Fruit fly (Drosophila melanogaster) whole organism, embryonic: ENCODE results near the gene CG17780.
A peak's percentile ranks its signal among the peaks of the same experiment; 100 is the strongest.

Experiments
- CG12391 ChIP-seq: fragments of 200-800 bp; sonication (Bioruptor generic); optimal IDR thresholded peaks from 3 replicates; lab custom pipeline; 2018; ENCODE audit warnings: missing biosample characterization, mild to moderate bottlenecking, missing genetic modification characterization, moderate library complexity
- CG13287 ChIP-seq: fragments of 200-800 bp; sonication (Bioruptor generic); IDR thresholded peaks from 2 replicates; pipeline ENCODE4 v1.3.6; 2022; ENCODE audit warnings: missing biosample characterization, missing genetic modification characterization; ENCODE audit not compliant: partially characterized antibody
- CG13296 ChIP-seq: fragments of 200-800 bp; sonication (Bioruptor generic); optimal IDR thresholded peaks from 3 replicates; lab custom pipeline; 2018; ENCODE audit warnings: missing biosample characterization, mild to moderate bottlenecking, missing genetic modification characterization
- CG15514 ChIP-seq: fragments of 200-800 bp; sonication (Bioruptor generic); optimal IDR thresholded peaks from 3 replicates; lab custom pipeline; 2017; ENCODE audit warnings: missing biosample characterization, missing genetic modification characterization, mild to moderate bottlenecking, moderate library complexity, missing genetic modification reagents
- CG16815 ChIP-seq: fragments of 200-800 bp; sonication (Bioruptor generic); optimal IDR thresholded peaks from 3 replicates; lab custom pipeline; 2017; ENCODE audit warnings: missing biosample characterization, mild to moderate bottlenecking, missing genetic modification characterization
- CG17802 ChIP-seq: fragments of 200-800 bp; sonication (Bioruptor generic); optimal IDR thresholded peaks from 2 replicates; lab custom pipeline; 2018; ENCODE audit warnings: missing biosample characterization, mild to moderate bottlenecking, missing genetic modification characterization, moderate library complexity
- CG18599 ChIP-seq: fragments of 200-800 bp; sonication (Bioruptor generic); optimal IDR thresholded peaks from 3 replicates; lab custom pipeline; 2017; ENCODE audit warnings: missing biosample characterization, missing genetic modification characterization, mild to moderate bottlenecking, moderate library complexity, missing genetic modification reagents
- CG33213 ChIP-seq: fragments of 200-800 bp; sonication (Bioruptor generic); optimal IDR thresholded peaks from 3 replicates; lab custom pipeline; 2016; ENCODE audit warnings: missing biosample characterization, missing genetic modification characterization
- CG3847 ChIP-seq: fragments of 200-800 bp; sonication (Bioruptor generic); IDR thresholded peaks from 2 replicates; pipeline ENCODE4 v1.3.6; 2022; ENCODE audit warnings: missing biosample characterization, missing genetic modification characterization
- CG3995 ChIP-seq: fragments of 200-800 bp; sonication (Bioruptor generic); optimal IDR thresholded peaks from 3 replicates; lab custom pipeline; 2016; ENCODE audit warnings: missing biosample characterization, missing genetic modification characterization
- CG4360 ChIP-seq: fragments of 200-800 bp; sonication (Bioruptor generic); IDR thresholded peaks from 2 replicates; pipeline ENCODE4 v1.3.6; 2022; ENCODE audit warnings: missing biosample characterization, missing genetic modification characterization
- CG4617 ChIP-seq: fragments of 200-800 bp; sonication (Bioruptor generic); optimal IDR thresholded peaks from 3 replicates; lab custom pipeline; 2016; ENCODE audit warnings: missing biosample characterization, missing genetic modification characterization, borderline replicate concordance
- CG7745 ChIP-seq: fragments of 200-800 bp; sonication (Bioruptor generic); optimal IDR thresholded peaks from 2 replicates; lab custom pipeline; 2018; ENCODE audit warnings: missing biosample characterization, mild to moderate bottlenecking, missing genetic modification characterization, moderate library complexity
- CG7928 ChIP-seq: fragments of 200-800 bp; sonication (Bioruptor generic); optimal IDR thresholded peaks from 2 replicates; lab custom pipeline; 2017; ENCODE audit warnings: missing biosample characterization, mild to moderate bottlenecking, missing genetic modification characterization
- CG7987 ChIP-seq: fragments of 200-800 bp; sonication (Bioruptor generic); optimal IDR thresholded peaks from 2 replicates; lab custom pipeline; 2018; ENCODE audit warnings: missing biosample characterization, mild to moderate bottlenecking, missing genetic modification characterization, moderate library complexity
- CG8944 ChIP-seq: fragments of 200-800 bp; sonication (Bioruptor generic); optimal IDR thresholded peaks from 3 replicates; lab custom pipeline; 2016; ENCODE audit warnings: missing biosample characterization, missing genetic modification characterization
- CG9609 ChIP-seq: fragments of 200-800 bp; sonication (Bioruptor generic); optimal IDR thresholded peaks from 3 replicates; lab custom pipeline; 2016; ENCODE audit warnings: missing biosample characterization, missing genetic modification characterization
- CHES-1-like ChIP-seq: fragments of 200-800 bp; sonication (Bioruptor generic); optimal IDR thresholded peaks from 2 replicates; lab custom pipeline; 2016; ENCODE audit warnings: missing biosample characterization, missing genetic modification characterization
- CoRest ChIP-seq: fragments of 200-800 bp; sonication (Bioruptor generic); optimal IDR thresholded peaks from 3 replicates; lab custom pipeline; 2018; ENCODE audit warnings: missing biosample characterization, mild to moderate bottlenecking, missing genetic modification characterization, moderate library complexity
- Dbx ChIP-seq: fragments of 200-800 bp; sonication (Bioruptor generic); IDR thresholded peaks from 3 replicates; pipeline ENCODE4 v1.3.6; 2022; ENCODE audit warnings: missing biosample characterization, missing genetic modification characterization
- Dp ChIP-seq: fragments of 200-800 bp; sonication (Bioruptor generic); optimal IDR thresholded peaks from 2 replicates; lab custom pipeline; 2018; ENCODE audit warnings: missing biosample characterization, mild to moderate bottlenecking, missing genetic modification characterization, moderate library complexity
- Dref ChIP-seq: fragments of 200-800 bp; sonication (Bioruptor generic); IDR thresholded peaks from 2 replicates; pipeline ENCODE4 v1.3.6; 2022; ENCODE audit warnings: missing biosample characterization, missing genetic modification characterization
- Ets97D ChIP-seq: fragments of 200-800 bp; sonication (Bioruptor generic); optimal IDR thresholded peaks from 3 replicates; lab custom pipeline; 2016; ENCODE audit warnings: missing biosample characterization, missing genetic modification characterization
- HmgD ChIP-seq: fragments of 200-800 bp; sonication (Bioruptor generic); optimal IDR thresholded peaks from 3 replicates; lab custom pipeline; 2016; ENCODE audit warnings: missing biosample characterization, missing genetic modification characterization
- HmgZ ChIP-seq: fragments of 200-800 bp; sonication (Bioruptor generic); optimal IDR thresholded peaks from 2 replicates; lab custom pipeline; 2018; ENCODE audit warnings: missing biosample characterization, mild to moderate bottlenecking, missing genetic modification characterization
- Lim3 ChIP-seq: fragments of 200-800 bp; sonication (Bioruptor generic); IDR thresholded peaks from 2 replicates; pipeline ENCODE4 v1.3.6; 2022; ENCODE audit warnings: missing biosample characterization, missing genetic modification characterization
- MBD-R2 ChIP-seq: fragments of 200-800 bp; sonication (Bioruptor generic); IDR thresholded peaks from 2 replicates; pipeline ENCODE4 v1.3.6; 2022; ENCODE audit warnings: missing biosample characterization, missing genetic modification characterization
- Mad ChIP-seq: fragments of 200-800 bp; sonication (Bioruptor generic); optimal IDR thresholded peaks from 2 replicates; lab custom pipeline; 2016; ENCODE audit warnings: missing biosample characterization, missing genetic modification characterization
- Mrtf ChIP-seq: fragments of 200-800 bp; sonication (Bioruptor generic); IDR thresholded peaks from 3 replicates; pipeline ENCODE4 v1.3.6; 2022; ENCODE audit warnings: missing biosample characterization, missing genetic modification characterization
- NK7.1 ChIP-seq: fragments of 200-800 bp; sonication (Bioruptor generic); optimal IDR thresholded peaks from 3 replicates; lab custom pipeline; 2016; ENCODE audit warnings: missing biosample characterization, missing genetic modification characterization
- Oli ChIP-seq: fragments of 200-800 bp; sonication (Bioruptor generic); optimal IDR thresholded peaks from 2 replicates; lab custom pipeline; 2018; ENCODE audit warnings: missing biosample characterization, mild to moderate bottlenecking, missing genetic modification characterization, moderate library complexity
- Optix ChIP-seq: fragments of 200-800 bp; sonication (Bioruptor generic); IDR thresholded peaks from 3 replicates; pipeline ENCODE4 v1.3.6; 2022; ENCODE audit warnings: missing biosample characterization, missing genetic modification characterization
- Sin3A ChIP-seq: fragments of >200 bp; optimal IDR thresholded peaks from 2 replicates; lab custom pipeline; 2018
- Sry-β ChIP-seq: fragments of 200-800 bp; sonication (Bioruptor generic); optimal IDR thresholded peaks from 2 replicates; lab custom pipeline; 2018; ENCODE audit warnings: missing biosample characterization, mild to moderate bottlenecking, missing genetic modification characterization, moderate library complexity
- bab2 ChIP-seq: fragments of 200-800 bp; sonication (Bioruptor generic); optimal IDR thresholded peaks from 2 replicates; lab custom pipeline; 2016; ENCODE audit warnings: missing biosample characterization, missing genetic modification characterization
- bbx ChIP-seq: fragments of 200-800 bp; sonication (Bioruptor generic); IDR thresholded peaks from 2 replicates; pipeline ENCODE4 v1.3.6; 2022; ENCODE audit warnings: missing biosample characterization, missing genetic modification characterization; ENCODE audit not compliant: partially characterized antibody
- dati ChIP-seq: fragments of 200-800 bp; sonication (Bioruptor generic); IDR thresholded peaks from 2 replicates; pipeline ENCODE4 v1.3.6; 2022; ENCODE audit warnings: missing biosample characterization, missing genetic modification characterization
- dimm ChIP-seq: fragments of 200-800 bp; sonication (Bioruptor generic); IDR thresholded peaks from 2 replicates; pipeline ENCODE4 v1.3.6; 2022; ENCODE audit warnings: missing biosample characterization, missing genetic modification characterization
- en ChIP-seq: fragments of 200-800 bp; sonication (Bioruptor generic); optimal IDR thresholded peaks from 2 replicates; lab custom pipeline; 2016; ENCODE audit warnings: missing biosample characterization, missing genetic modification characterization
- ewg ChIP-seq: fragments of 200-800 bp; sonication (Bioruptor generic); optimal IDR thresholded peaks from 3 replicates; lab custom pipeline; 2017; ENCODE audit warnings: mild to moderate bottlenecking, missing biosample characterization, missing genetic modification reagents, missing genetic modification characterization
- exex ChIP-seq: fragments of 200-800 bp; sonication (Bioruptor generic); optimal IDR thresholded peaks from 4 replicates; lab custom pipeline; 2018; ENCODE audit warnings: missing biosample characterization, mild to moderate bottlenecking, missing genetic modification characterization, moderate library complexity
- ftz-f1 ChIP-seq: fragments of 200-800 bp; sonication (Bioruptor generic); optimal IDR thresholded peaks from 2 replicates; lab custom pipeline; 2016; ENCODE audit warnings: missing biosample characterization, missing genetic modification characterization
- insv ChIP-seq, 2 experiments: fragments of 200-800 bp; sonication (Bioruptor generic); optimal IDR thresholded peaks; 3 replicates each; lab custom pipeline; 2016 to 2018; ENCODE audit warnings: missing biosample characterization in 2 of 2, missing genetic modification characterization in 2 of 2
- phol ChIP-seq: fragments of 200-800 bp; sonication (Bioruptor generic); optimal IDR thresholded peaks from 3 replicates; lab custom pipeline; 2018; ENCODE audit warnings: missing biosample characterization, mild to moderate bottlenecking, missing genetic modification characterization, moderate library complexity
- schlank ChIP-seq: fragments of 200-800 bp; sonication (Bioruptor generic); optimal IDR thresholded peaks from 2 replicates; lab custom pipeline; 2018; ENCODE audit warnings: missing biosample characterization, mild to moderate bottlenecking, missing genetic modification characterization
- sens ChIP-seq: fragments of 200-800 bp; sonication (Bioruptor generic); peaks from one replicate; lab custom pipeline; 2016; ENCODE audit warnings: missing biosample characterization, missing genetic modification characterization
- seq ChIP-seq: fragments of 200-800 bp; sonication (Bioruptor generic); IDR thresholded peaks from 2 replicates; pipeline ENCODE4 v1.3.6; 2022; ENCODE audit warnings: missing biosample characterization, missing genetic modification characterization
- tin ChIP-seq: fragments of 200-800 bp; sonication (Bioruptor generic); optimal IDR thresholded peaks from 3 replicates; lab custom pipeline; 2016; ENCODE audit warnings: missing biosample characterization, missing genetic modification characterization
- twi ChIP-seq: fragments of 200-800 bp; optimal IDR thresholded peaks from 2 replicates; lab custom pipeline; 2019; ENCODE audit warnings: missing biosample characterization, mild to moderate bottlenecking, missing genetic modification characterization, moderate library complexity
- zen ChIP-seq: fragments of 200-800 bp; sonication (Bioruptor generic); optimal IDR thresholded peaks from 3 replicates; lab custom pipeline; 2018; ENCODE audit warnings: missing biosample characterization, mild to moderate bottlenecking, missing genetic modification characterization, moderate library complexity
- zfh1 ChIP-seq: fragments of 200-800 bp; sonication (Bioruptor generic); IDR thresholded peaks from 3 replicates; pipeline ENCODE4 v1.3.6; 2022; ENCODE audit warnings: missing biosample characterization, missing genetic modification characterization

CG17780 gene

dm6 chr3R:24359957-24360356 is 24.9 kb downstream of the CG17780 start, which contains the start of gene CG18528 (continued):
- peak; percentile 51 for TF ChIP-seq CG15514
- TF ChIP-seq CG4360 (GFP tag; lab: Robert Waterston, UW): peak; percentile 12; the same call in 1 of the 2 replicates
- peak; percentile 47 for TF ChIP-seq phol (tag; lab: Kevin White, UChicago)
- peak; percentile 92 for TF ChIP-seq Ets97D (GFP tag; lab: Kevin White, UChicago)
- TF ChIP-seq dati (GFP tag; lab: Robert Waterston, UW): no peak
- TF ChIP-seq HmgD: peak; percentile 50
- no peak for TF ChIP-seq CG18599 (GFP tag; lab: Kevin White, UChicago)
- peak; percentile 31; the same call in 1 of the 3 replicates for TF ChIP-seq zfh1
- TF ChIP-seq bbx (GFP tag; lab: Robert Waterston, UW): 0 out of 2 replicates have a peak, but pooled peaks have one; percentile 39
- peak; percentile 11; the same call in 1 of the 2 replicates for TF ChIP-seq seq (GFP tag; lab: Robert Waterston, UW)
- TF ChIP-seq CG33213 (GFP tag; lab: Kevin White, UChicago): peak; percentile 66
- TF ChIP-seq CG7928 (GFP tag; lab: Kevin White, UChicago): no peak
- TF ChIP-seq Dref (GFP tag; lab: Robert Waterston, UW): 0 out of 2 replicates have a peak, but pooled peaks have one; percentile 33
- TF ChIP-seq HmgZ (tag; lab: Kevin White, UChicago): peak; percentile 60
- peak; percentile 6 for TF ChIP-seq exex
- peak; percentile 71 for TF ChIP-seq CG3995 (GFP tag; lab: Kevin White, UChicago)
- no peak for TF ChIP-seq bab2 (GFP tag; lab: Kevin White, UChicago)
- no peak for TF ChIP-seq CG16815 (GFP tag; lab: Kevin White, UChicago)
- TF ChIP-seq CG8944: no peak
- TF ChIP-seq CG13287: peak; percentile 52; the same call in 1 of the 2 replicates
- no peak for TF ChIP-seq Oli (tag; lab: Kevin White, UChicago)
- TF ChIP-seq CG4617 (GFP tag; lab: Kevin White, UChicago): peak; percentile 15
- TF ChIP-seq zen: peak; percentile 71
- TF ChIP-seq CoRest: peak; percentile 64
- peak; percentile 6 for TF ChIP-seq CG12391 (tag; lab: Kevin White, UChicago)
- peak; percentile 73 for TF ChIP-seq sens (GFP tag; lab: Kevin White, UChicago)
- TF ChIP-seq Mad (GFP tag; lab: Kevin White, UChicago): no peak
- TF ChIP-seq Sin3A (lab: Kevin White, UChicago): peak; percentile 29
- TF ChIP-seq schlank (tag; lab: Kevin White, UChicago): no peak
- peak; percentile 51 for TF ChIP-seq CG17802 (tag; lab: Kevin White, UChicago)
- TF ChIP-seq NK7.1 (GFP tag; lab: Kevin White, UChicago): no peak

dm6 chr3R:24357698-24358097 is 27.2 kb downstream of the CG17780 start, which contains the start of gene Golgin84:
Golgin84 (minus strand) TSS chr3R:24357938.
- TF ChIP-seq Ets97D (GFP tag; lab: Kevin White, UChicago): peak; percentile 16
- TF ChIP-seq ewg (GFP tag; lab: Kevin White, UChicago): no peak
- peak; percentile 47 for TF ChIP-seq MBD-R2
- no peak for TF ChIP-seq Sry-β
- TF ChIP-seq CG4617 (GFP tag; lab: Kevin White, UChicago): peak; percentile 67
- TF ChIP-seq Optix (GFP tag; lab: Robert Waterston, UW): no peak
- no peak for TF ChIP-seq en (GFP tag; lab: Kevin White, UChicago)
- TF ChIP-seq CG7745 (tag; lab: Kevin White, UChicago): no peak
- no peak for TF ChIP-seq CG3847 (GFP tag; lab: Robert Waterston, UW)
- TF ChIP-seq ftz-f1 (GFP tag; lab: Kevin White, UChicago): no peak
- no peak for TF ChIP-seq CG13296 (GFP tag; lab: Kevin White, UChicago)
- TF ChIP-seq Lim3: no peak
- TF ChIP-seq twi: no peak
- TF ChIP-seq dimm: no peak
- no peak for TF ChIP-seq Mrtf (GFP tag; lab: Robert Waterston, UW)
- no peak for TF ChIP-seq CG7987 (GFP tag; lab: Kevin White, UChicago)
- no peak for TF ChIP-seq insv (GFP tag; optimal IDR thresholded peaks at IDR 0.05; lab: Kevin White, UChicago)
- TF ChIP-seq tin (GFP tag; lab: Kevin White, UChicago): no peak
- TF ChIP-seq CG9609 (GFP tag; lab: Kevin White, UChicago): no peak
- TF ChIP-seq bbx (GFP tag; lab: Robert Waterston, UW): no peak
- TF ChIP-seq CG3995 (GFP tag; lab: Kevin White, UChicago): peak; percentile 24
- TF ChIP-seq CHES-1-like (GFP tag; lab: Kevin White, UChicago): no peak
- peak; percentile 21 for TF ChIP-seq Dp
- TF ChIP-seq Dbx (GFP tag; lab: Robert Waterston, UW): no peak
